Worm (Caenorhabditis elegans) whole organism, L3 larva: Measurements from ENCODE around the gene fbxc-52.

Source experiments
- R02D3.7 ChIP-seq: fragments of 150-350 bp; optimal IDR thresholded peaks from 2 replicates; lab custom pipeline; 2014; ENCODE audit warnings: missing biosample characterization, missing genetic modification characterization
- aly-2 ChIP-seq: fragments of 150-350 bp; optimal IDR thresholded peaks from 2 replicates; lab custom pipeline; 2014; ENCODE audit warnings: missing biosample characterization, missing genetic modification characterization
- ama-1 ChIP-seq: fragments of 150-350 bp; optimal IDR thresholded peaks from 2 replicates; lab custom pipeline; 2018
- ceh-16 ChIP-seq: sonication (generic microtip); optimal IDR thresholded peaks from 2 replicates; lab custom pipeline; 2017; ENCODE audit warnings: missing biosample characterization, missing genetic modification characterization
- ceh-28 ChIP-seq: fragments of 150-350 bp; optimal IDR thresholded peaks from 2 replicates; lab custom pipeline; 2014; ENCODE audit warnings: missing biosample characterization, missing genetic modification reagents, missing genetic modification characterization
- ceh-82 ChIP-seq: fragments of 150-350 bp; optimal IDR thresholded peaks from 2 replicates; lab custom pipeline; 2014; ENCODE audit warnings: missing biosample characterization, missing genetic modification characterization
- ceh-9 ChIP-seq: sonication (generic microtip); optimal IDR thresholded peaks from 2 replicates; lab custom pipeline; 2018; ENCODE audit warnings: missing biosample characterization, missing genetic modification characterization
- daf-12 ChIP-seq: fragments of 150-350 bp; optimal IDR thresholded peaks from 2 replicates; lab custom pipeline; 2014; ENCODE audit warnings: missing biosample characterization, missing genetic modification reagents, missing genetic modification characterization
- egl-5 ChIP-seq: fragments of 150-350 bp; optimal IDR thresholded peaks from 2 replicates; lab custom pipeline; 2017; ENCODE audit warnings: missing biosample characterization, missing genetic modification reagents, missing genetic modification characterization, inconsistent platforms
- elt-1 ChIP-seq: fragments of 150-350 bp; optimal IDR thresholded peaks from 2 replicates; lab custom pipeline; 2014; ENCODE audit warnings: missing biosample characterization, missing genetic modification characterization
- elt-2 ChIP-seq: sonication (generic microtip); optimal IDR thresholded peaks from 2 replicates; lab custom pipeline; 2016; ENCODE audit warnings: missing genetic modification reagents, mild to moderate bottlenecking, missing genetic modification characterization, missing compliant biosample characterization
- elt-3 ChIP-seq, 3 experiments: fragments of 150-350 bp in 1 of 3; sonication (generic microtip) in 2 of 3; optimal IDR thresholded peaks; 2 replicates in 2 of 3; 4 replicates in 1 of 3; lab custom pipeline; 2014 to 2017; ENCODE audit warnings: missing biosample characterization in 3 of 3, missing genetic modification characterization in 3 of 3
- eor-1 ChIP-seq, 2 experiments: fragments of 150-350 bp; optimal IDR thresholded peaks; 2 replicates each; lab custom pipeline; 2014 to 2018; ENCODE audit warnings: missing biosample characterization in 2 of 2, missing genetic modification characterization in 2 of 2
- fkh-10 ChIP-seq: sonication (generic microtip); optimal IDR thresholded peaks from 2 replicates; lab custom pipeline; 2017; ENCODE audit warnings: missing biosample characterization, missing genetic modification reagents, missing genetic modification characterization
- fkh-2 ChIP-seq: fragments of 150-350 bp; optimal IDR thresholded peaks from 2 replicates; lab custom pipeline; 2014; ENCODE audit warnings: missing biosample characterization, missing genetic modification reagents, missing genetic modification characterization
- fos-1 ChIP-seq: fragments of 150-350 bp; optimal IDR thresholded peaks from 2 replicates; lab custom pipeline; 2014; ENCODE audit warnings: missing biosample characterization, missing genetic modification characterization
- hmg-11 ChIP-seq: sonication (generic microtip); optimal IDR thresholded peaks from 2 replicates; lab custom pipeline; 2016; ENCODE audit warnings: missing genetic modification characterization, missing compliant biosample characterization
- jun-1 ChIP-seq: fragments of 150-350 bp; optimal IDR thresholded peaks from 2 replicates; lab custom pipeline; 2014; ENCODE audit warnings: missing biosample characterization, missing genetic modification reagents, missing genetic modification characterization
- lin-39 ChIP-seq: fragments of 150-350 bp; optimal IDR thresholded peaks from 2 replicates; lab custom pipeline; 2018; ENCODE audit warnings: missing biosample characterization, missing genetic modification reagents, missing genetic modification characterization
- lsy-12 ChIP-seq: sonication (generic microtip); optimal IDR thresholded peaks from 2 replicates; lab custom pipeline; 2016; ENCODE audit warnings: mild to moderate bottlenecking, missing genetic modification characterization, missing compliant biosample characterization
- mdl-1 ChIP-seq: fragments of 150-350 bp; optimal IDR thresholded peaks from 2 replicates; lab custom pipeline; 2014; ENCODE audit warnings: missing biosample characterization, missing genetic modification characterization
- nfya-1 ChIP-seq: sonication (generic microtip); optimal IDR thresholded peaks from 2 replicates; lab custom pipeline; 2017; ENCODE audit warnings: missing genetic modification characterization, mild to moderate bottlenecking, missing compliant biosample characterization, antibody characterized with exemption, moderate library complexity; ENCODE audit not compliant: insufficient read depth
- nhr-11 ChIP-seq: fragments of 150-350 bp; optimal IDR thresholded peaks from 2 replicates; lab custom pipeline; 2014; ENCODE audit warnings: missing biosample characterization, missing genetic modification characterization
- nhr-12 ChIP-seq: fragments of 150-350 bp; optimal IDR thresholded peaks from 2 replicates; lab custom pipeline; 2014; ENCODE audit warnings: missing biosample characterization, missing genetic modification characterization
- nhr-237 ChIP-seq: fragments of 150-350 bp; optimal IDR thresholded peaks from 2 replicates; lab custom pipeline; 2014; ENCODE audit warnings: missing biosample characterization, missing genetic modification characterization
- nhr-25 ChIP-seq: sonication (generic microtip); optimal IDR thresholded peaks from 2 replicates; lab custom pipeline; 2017; ENCODE audit warnings: missing biosample characterization, missing genetic modification characterization
- nhr-28 ChIP-seq: fragments of 150-350 bp; optimal IDR thresholded peaks from 2 replicates; lab custom pipeline; 2014; ENCODE audit warnings: missing biosample characterization, missing genetic modification characterization
- nhr-43 ChIP-seq: sonication (generic microtip); optimal IDR thresholded peaks from 2 replicates; lab custom pipeline; 2016; ENCODE audit warnings: mild to moderate bottlenecking, missing genetic modification characterization, missing compliant biosample characterization; ENCODE audit not compliant: poor library complexity, severe bottlenecking
- nhr-67 ChIP-seq: fragments of 150-350 bp; optimal IDR thresholded peaks from 2 replicates; lab custom pipeline; 2014; ENCODE audit warnings: missing biosample characterization, missing genetic modification characterization
- nhr-77 ChIP-seq: fragments of 150-350 bp; optimal IDR thresholded peaks from 2 replicates; lab custom pipeline; 2014; ENCODE audit warnings: missing biosample characterization, missing genetic modification characterization
- pha-4 ChIP-seq: fragments of 150-350 bp; optimal IDR thresholded peaks from 2 replicates; lab custom pipeline; 2014; ENCODE audit warnings: missing biosample characterization, missing genetic modification reagents, missing genetic modification characterization
- skn-1 ChIP-seq: fragments of 150-350 bp; optimal IDR thresholded peaks from 2 replicates; lab custom pipeline; 2014; ENCODE audit warnings: missing biosample characterization, missing genetic modification characterization
- snpc-4 ChIP-seq: fragments of 150-350 bp; optimal IDR thresholded peaks from 2 replicates; lab custom pipeline; 2014; ENCODE audit warnings: missing biosample characterization, missing genetic modification characterization
- unc-39 ChIP-seq: sonication (generic microtip); optimal IDR thresholded peaks from 4 replicates; lab custom pipeline; 2017; ENCODE audit warnings: missing biosample characterization, missing genetic modification characterization
- unc-62 ChIP-seq: fragments of 150-350 bp; sonication (generic microtip); optimal IDR thresholded peaks from 4 replicates; lab custom pipeline; 2014; ENCODE audit warnings: missing biosample characterization, missing genetic modification reagents, missing genetic modification characterization
- zag-1 ChIP-seq: fragments of 150-350 bp; optimal IDR thresholded peaks from 2 replicates; lab custom pipeline; 2014; ENCODE audit warnings: missing biosample characterization, missing genetic modification characterization
- ztf-4 ChIP-seq: fragments of 150-350 bp; optimal IDR thresholded peaks from 2 replicates; lab custom pipeline; 2014; ENCODE audit warnings: missing biosample characterization, missing genetic modification characterization

fbxc-52 gene

DNA sequence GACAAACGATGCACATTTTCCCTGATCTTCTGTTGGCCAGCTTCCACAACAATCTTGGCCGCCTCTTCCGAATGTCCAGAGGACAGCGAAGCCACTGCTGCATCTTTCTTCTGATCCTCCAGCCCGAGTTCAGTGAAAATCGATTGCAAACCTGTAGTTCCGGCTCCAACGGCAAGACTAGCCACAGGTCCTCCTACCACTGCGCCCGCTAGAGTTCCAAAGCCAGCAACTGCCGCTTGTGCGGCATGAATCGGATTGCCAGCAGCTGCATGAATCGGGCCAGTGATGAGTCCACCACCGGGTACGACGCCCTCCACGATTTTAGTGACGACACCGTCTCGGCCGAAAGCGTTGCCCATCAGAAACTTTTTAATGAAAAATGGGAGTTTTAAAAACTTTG, 28.7 kb upstream of the fbxc-52 start, which contains the start of gene ifas-1:
ifas-1 (minus strand) TSS at position 387 of the 400 bp plus-strand sequence.
- TF ChIP-seq pha-4 (tag; lab: Kevin White, UChicago) (no peak), ceh-16 (no peak), nhr-25 (tag; lab: Kevin White, UChicago) (no peak), nhr-12 (tag; lab: Kevin White, UChicago) (no peak), nhr-28 (tag; lab: Kevin White, UChicago) (no peak), hmg-11 (tag; lab: Kevin White, UChicago) (no peak), elt-3 (tag; optimal IDR thresholded peaks at IDR 0.05; lab: Kevin White, UChicago) (no peak), snpc-4 (tag; lab: Kevin White, UChicago) (no peak), nhr-67 (tag; lab: Kevin White, UChicago) (no peak), mdl-1 (tag; lab: Kevin White, UChicago) (no peak), lsy-12 (tag; lab: Kevin White, UChicago) (no peak), egl-5 (tag; lab: Kevin White, UChicago) (no peak)

DNA sequence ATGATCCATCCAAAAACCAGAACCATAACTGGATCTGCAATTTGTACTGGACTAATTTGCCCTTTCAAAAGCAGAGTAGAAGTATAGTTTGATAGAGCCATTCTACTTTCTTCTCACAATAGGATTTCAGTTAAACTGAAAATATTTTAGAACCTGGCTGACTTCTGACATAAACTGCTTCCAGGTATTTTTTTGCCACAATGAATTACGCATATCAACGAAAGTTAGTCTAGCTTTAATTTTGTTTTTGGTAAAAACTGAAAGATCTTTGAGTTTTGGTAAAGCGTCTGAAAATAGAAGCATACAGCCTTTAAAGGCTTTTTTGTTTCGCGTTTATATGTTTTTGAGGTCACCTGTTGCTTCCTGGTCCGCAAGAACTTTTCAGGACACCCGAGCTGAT, 26.4 kb upstream of the fbxc-52 start, which contains the start of gene srx-101:
srx-101 (minus strand) TSS at position 101 of the 400 bp plus-strand sequence.
- no peak for TF ChIP-seq zag-1 (tag; lab: Kevin White, UChicago)
- TF ChIP-seq nhr-43 = no peak
- no peak for TF ChIP-seq nhr-25 (tag; lab: Kevin White, UChicago)
- TF ChIP-seq nhr-237 = no peak
- TF ChIP-seq nhr-77 (tag; lab: Kevin White, UChicago) = no peak

DNA sequence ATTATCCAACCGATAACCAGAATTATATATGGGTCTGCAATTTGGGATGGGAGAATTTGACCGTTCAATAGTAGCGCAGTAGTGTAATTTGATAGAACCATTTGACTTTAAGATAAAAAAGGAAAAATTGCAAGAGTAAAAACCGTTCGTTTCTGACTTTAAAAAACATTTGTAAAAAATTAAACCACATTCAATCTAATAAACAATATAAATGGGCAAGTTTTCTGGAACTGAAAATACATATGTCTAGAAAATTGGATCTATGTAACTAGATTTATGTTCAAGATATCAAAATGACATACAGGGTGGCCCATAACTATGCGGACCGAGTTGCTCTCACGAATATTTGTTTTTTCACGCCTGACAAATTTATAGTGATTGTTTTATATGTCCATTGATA, 22.4 kb upstream of the fbxc-52 start, which contains the start of gene srx-102:
srx-102 (minus strand) TSS at position 101 of the 400 bp plus-strand sequence.
- no peak for TF ChIP-seq fos-1 (tag; lab: Kevin White, UChicago)
- TF ChIP-seq lsy-12 (tag; lab: Kevin White, UChicago) = no peak
- TF ChIP-seq nhr-12 (tag; lab: Kevin White, UChicago) = no peak
- TF ChIP-seq eor-1 (tag; optimal IDR thresholded peaks at IDR 0.05; lab: Kevin White, UChicago) = no peak

DNA sequence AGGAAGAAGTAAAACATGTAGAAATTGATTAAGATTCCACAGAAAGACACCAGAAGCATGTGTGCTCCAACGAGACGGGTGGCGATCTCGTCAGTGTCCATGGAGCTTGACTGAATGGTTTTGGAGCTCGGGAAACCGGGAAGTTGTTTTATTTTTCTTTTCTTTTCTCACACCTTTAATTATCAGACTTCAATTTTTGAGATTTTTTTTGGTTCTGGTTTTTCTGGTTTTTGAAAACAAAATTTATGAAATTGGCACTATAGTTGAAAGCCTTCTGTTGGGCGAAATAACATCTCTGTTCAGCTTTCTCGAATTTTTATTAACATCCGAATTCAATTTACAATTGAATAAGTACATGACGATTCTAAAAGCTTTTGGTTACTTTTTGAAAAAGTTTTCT, 17.5 kb upstream of the fbxc-52 start, which contains the start of gene srx-104:
srx-104 (minus strand) TSS at position 101 of the 400 bp plus-strand sequence.
- TF ChIP-seq unc-62 (GFP tag; lab: Kevin White, UChicago) (no peak), lsy-12 (tag; lab: Kevin White, UChicago) (no peak), skn-1 (tag; lab: Kevin White, UChicago) (no peak), aly-2 (tag; lab: Kevin White, UChicago) (no peak), nhr-67 (tag; lab: Kevin White, UChicago) (no peak), fkh-10 (GFP tag; lab: Kevin White, UChicago) (no peak), ama-1 (no peak), fos-1 (tag; lab: Kevin White, UChicago) (no peak)

DNA sequence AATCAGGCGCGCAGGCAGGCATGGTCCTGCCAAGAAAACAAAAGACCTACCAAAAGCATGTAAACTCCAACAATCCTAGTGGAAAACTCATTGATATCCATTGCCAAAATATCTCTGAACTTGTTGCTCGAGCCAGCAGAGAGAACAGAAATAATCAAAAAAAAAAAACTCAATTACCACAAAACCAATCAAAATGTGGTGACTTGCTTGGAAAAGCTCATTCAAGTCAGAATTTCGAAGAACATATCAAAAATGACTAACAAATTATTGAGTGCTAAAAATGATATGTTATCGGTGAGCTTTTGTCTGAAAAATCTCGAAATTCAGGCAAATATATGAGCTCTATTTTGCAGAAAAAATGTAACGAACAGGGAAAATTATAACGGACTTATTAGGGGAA, 15.8 kb upstream of the fbxc-52 start, which contains the start of gene srx-105:
srx-105 (minus strand) TSS at position 101 of the 400 bp plus-strand sequence.
- TF ChIP-seq snpc-4 (tag; lab: Kevin White, UChicago) (no peak), ceh-16 (no peak), lin-39 (no peak), unc-39 (tag; lab: Kevin White, UChicago) (no peak), lsy-12 (tag; lab: Kevin White, UChicago) (no peak), hmg-11 (tag; lab: Kevin White, UChicago) (no peak), nhr-25 (tag; lab: Kevin White, UChicago) (no peak), jun-1 (tag; lab: Kevin White, UChicago) (no peak), nhr-28 (tag; lab: Kevin White, UChicago) (no peak), ceh-9 (tag; lab: Kevin White, UChicago) (no peak), elt-1 (tag; lab: Kevin White, UChicago) (no peak), fkh-10 (GFP tag; lab: Kevin White, UChicago) (no peak), daf-12 (no peak), zag-1 (tag; lab: Kevin White, UChicago) (no peak), unc-62 (GFP tag; lab: Kevin White, UChicago) (no peak), ama-1 (no peak), nfya-1 (tag; lab: Kevin White, UChicago) (no peak), nhr-77 (tag; lab: Kevin White, UChicago) (no peak)

DNA sequence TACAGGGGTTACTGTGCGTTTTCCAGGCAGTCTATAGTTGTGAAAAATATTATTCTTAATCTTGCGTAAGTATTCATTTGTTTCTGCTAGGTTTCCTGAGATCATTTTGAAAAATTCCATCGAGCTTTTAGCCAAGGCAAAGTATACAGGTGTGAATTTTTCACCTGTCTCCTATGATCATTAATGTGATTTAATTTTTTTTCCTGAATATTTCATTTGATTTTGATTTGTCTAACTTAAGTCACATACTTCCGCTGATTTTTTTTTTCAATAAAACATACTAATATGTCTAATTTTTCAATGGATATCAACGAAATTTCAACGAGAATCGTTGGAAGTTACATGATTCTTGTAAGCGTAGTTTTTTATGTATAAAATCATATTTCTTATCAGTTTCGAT, 11.7 kb upstream of the fbxc-52 start, which contains the start of gene srx-108:
srx-108 (plus strand) TSS at position 301 of the 400 bp plus-strand sequence.
- TF ChIP-seq nhr-11 (tag; lab: Kevin White, UChicago) = no peak
- TF ChIP-seq elt-1 (tag; lab: Kevin White, UChicago) = no peak
- no peak for TF ChIP-seq ama-1
- no peak for TF ChIP-seq lin-39
- no peak for TF ChIP-seq ceh-16
- TF ChIP-seq hmg-11 (tag; lab: Kevin White, UChicago) = no peak
- no peak for TF ChIP-seq nhr-67 (tag; lab: Kevin White, UChicago)
- no peak for TF ChIP-seq ceh-28 (tag; lab: Kevin White, UChicago)
- TF ChIP-seq nhr-28 (tag; lab: Kevin White, UChicago) = no peak
- no peak for TF ChIP-seq elt-2 (tag; lab: Kevin White, UChicago)
- TF ChIP-seq fkh-2 = no peak
- no peak for TF ChIP-seq R02D3.7 (tag; lab: Kevin White, UChicago)
- TF ChIP-seq ceh-82 = no peak
- TF ChIP-seq fkh-10 (GFP tag; lab: Kevin White, UChicago) = no peak
- no peak for TF ChIP-seq ztf-4
